Worm (Caenorhabditis elegans): ENCODE measurements around the gene Y69E1A.5.
A peak's percentile ranks its signal among the peaks of the same experiment; 100 is the strongest.

Gene Y69E1A.5

ce11 chrIV:10935336-10935735, 22.1 kb downstream of the Y69E1A.5 start:
- TF ChIP-seq nhr-11 (tag; optimal IDR thresholded peaks at IDR 0.05) (no peak), lin-39 (tag; optimal IDR thresholded peaks at IDR 0.05) (no peak), mdl-1 (tag; optimal IDR thresholded peaks at IDR 0.05) (peak in 1 of 2 experiments; percentile 86), ZK546.5 (tag; optimal IDR thresholded peaks at IDR 0.05) (no peak), elt-1 (tag; optimal IDR thresholded peaks at IDR 0.05) (no peak), unc-55 (GFP tag; optimal IDR thresholded peaks at IDR 0.05) (peak; percentile 34), ama-1 (optimal IDR thresholded peaks at IDR 0.05) (peak; percentile 84), ceh-82 (tag; optimal IDR thresholded peaks at IDR 0.05) (no peak), Y55F3AM.14 (GFP tag; optimal IDR thresholded peaks at IDR 0.05) (peak; percentile 80), nhr-77 (tag; optimal IDR thresholded peaks at IDR 0.05) (no peak), egl-27 (tag; optimal IDR thresholded peaks at IDR 0.05) (peak; percentile 78), ztf-4 (tag; optimal IDR thresholded peaks at IDR 0.05) (peak; percentile 90), mbf-1 (tag; optimal IDR thresholded peaks at IDR 0.05) (no peak), nhr-129 (tag; optimal IDR thresholded peaks at IDR 0.05) (peak; percentile 97), nhr-23 (tag; optimal IDR thresholded peaks at IDR 0.05) (no peak), ztf-1 (GFP tag; conservative IDR thresholded peaks at IDR 0.05) (no peak), nhr-12 (tag; optimal IDR thresholded peaks at IDR 0.05) (no peak), elt-3 (tag; optimal IDR thresholded peaks at IDR 0.05) (no peak), nhr-25 (tag; optimal IDR thresholded peaks at IDR 0.05) (peak; percentile 74), sem-4 (tag; optimal IDR thresholded peaks at IDR 0.05) (peak; percentile 91), skn-1 (tag; optimal IDR thresholded peaks at IDR 0.05) (peak; percentile 31), gmeb-1 (tag; optimal IDR thresholded peaks at IDR 0.05) (peak; percentile 64), aly-2 (tag; optimal IDR thresholded peaks at IDR 0.05) (no peak), lsy-2 (tag; optimal IDR thresholded peaks at IDR 0.05) (peak; percentile 39 to 93), unc-39 (tag; optimal IDR thresholded peaks at IDR 0.05) (no peak), sma-9 (GFP tag; optimal IDR thresholded peaks at IDR 0.05) (peak; percentile 96), sma-9 (tag; optimal IDR thresholded peaks at IDR 0.05) (no peak), dmd-4 (tag; optimal IDR thresholded peaks at IDR 0.05) (no peak), nhr-6 (tag; optimal IDR thresholded peaks at IDR 0.05) (peak; percentile 82), sma-3 (GFP tag; optimal IDR thresholded peaks at IDR 0.05) (peak; percentile 71), nhr-10 (tag; optimal IDR thresholded peaks at IDR 0.05) (no peak), peb-1 (tag; optimal IDR thresholded peaks at IDR 0.05) (no peak), snpc-4 (tag; optimal IDR thresholded peaks at IDR 0.05) (peak; percentile 46), lin-13 (GFP tag; optimal IDR thresholded peaks at IDR 0.05) (peak; percentile 77), F13H6.1 (tag; optimal IDR thresholded peaks at IDR 0.05) (peak; percentile 93), unc-62 (GFP tag; optimal IDR thresholded peaks at IDR 0.05) (no peak), crh-2 (tag; optimal IDR thresholded peaks at IDR 0.05) (peak; percentile 88), nhr-21 (tag; optimal IDR thresholded peaks at IDR 0.05) (peak; percentile 80), ztf-11 (tag; optimal IDR thresholded peaks at IDR 0.05) (no peak), alr-1 (tag; optimal IDR thresholded peaks at IDR 0.05) (no peak), mab-5 (tag; optimal IDR thresholded peaks at IDR 0.05) (peak; percentile 50), lin-11 (tag; optimal IDR thresholded peaks at IDR 0.05) (peak; percentile 74), blmp-1 (tag; optimal IDR thresholded peaks at IDR 0.05; ENCODE audit: insufficient read depth) (peak; percentile 52), nhr-237 (tag; optimal IDR thresholded peaks at IDR 0.05) (no peak), zag-1 (tag; optimal IDR thresholded peaks at IDR 0.05) (peak; percentile 60), R02D3.7 (tag; optimal IDR thresholded peaks at IDR 0.05) (no peak), C34F6.9 (tag; optimal IDR thresholded peaks at IDR 0.05) (peak; percentile 96), fos-1 (tag; optimal IDR thresholded peaks at IDR 0.05) (peak; percentile 66), ceh-16 (tag; optimal IDR thresholded peaks at IDR 0.05) (no peak)

Measured in whole organism, L2 larva.